Worm (Caenorhabditis elegans) whole organism, late embryonic: Measurements from ENCODE around the gene tbck-1.

ENCODE experiments used
- C08G9.2 ChIP-seq: sonication (generic microtip); optimal IDR thresholded peaks from 2 replicates; lab custom pipeline; 2016; ENCODE audit warnings: mild to moderate bottlenecking, missing genetic modification characterization, moderate library complexity, missing compliant biosample characterization
- C38D4.7 ChIP-seq: fragments of 200-800 bp; sonication (Bioruptor generic); optimal IDR thresholded peaks from 2 replicates; lab custom pipeline; 2018; ENCODE audit warnings: mild to moderate bottlenecking, missing genetic modification characterization, moderate library complexity, missing compliant biosample characterization
- T23F11.4 ChIP-seq: fragments of 200-800 bp; sonication (Bioruptor generic); optimal IDR thresholded peaks from 2 replicates; lab custom pipeline; 2018; ENCODE audit warnings: mild to moderate bottlenecking, missing genetic modification characterization, missing compliant biosample characterization
- ceh-19 ChIP-seq: fragments of 200-800 bp; sonication (Bioruptor generic); optimal IDR thresholded peaks from 2 replicates; lab custom pipeline; 2018; ENCODE audit warnings: mild to moderate bottlenecking, missing genetic modification characterization, missing compliant biosample characterization
- ceh-22 ChIP-seq: sonication (generic microtip); optimal IDR thresholded peaks from 2 replicates; lab custom pipeline; 2017; ENCODE audit warnings: missing biosample characterization, missing genetic modification characterization
- ceh-31 ChIP-seq: sonication (generic microtip); optimal IDR thresholded peaks from 2 replicates; lab custom pipeline; 2016; ENCODE audit warnings: missing genetic modification characterization, missing compliant biosample characterization
- ceh-45 ChIP-seq: fragments of 200-800 bp; sonication (Bioruptor generic); IDR thresholded peaks from 2 replicates; pipeline ENCODE4 v1.3.6; 2022; ENCODE audit warnings: missing genetic modification reagents, missing genetic modification characterization, missing compliant biosample characterization
- ceh-9 ChIP-seq: sonication (generic microtip); optimal IDR thresholded peaks from 2 replicates; lab custom pipeline; 2016; ENCODE audit warnings: mild to moderate bottlenecking, missing genetic modification characterization, inconsistent platforms, missing compliant biosample characterization
- che-1 ChIP-seq: sonication (generic microtip); optimal IDR thresholded peaks from 2 replicates; lab custom pipeline; 2016; ENCODE audit warnings: mild to moderate bottlenecking, missing genetic modification characterization, missing compliant biosample characterization
- dve-1 ChIP-seq: sonication (generic microtip); optimal IDR thresholded peaks from 2 replicates; lab custom pipeline; 2017; ENCODE audit warnings: antibody characterized with exemption, mild to moderate bottlenecking, missing genetic modification characterization, missing compliant biosample characterization
- elt-2 ChIP-seq: sonication (generic microtip); optimal IDR thresholded peaks from 2 replicates; lab custom pipeline; 2016; ENCODE audit warnings: missing genetic modification reagents, missing genetic modification characterization, missing compliant biosample characterization
- elt-4 ChIP-seq: sonication (generic microtip); optimal IDR thresholded peaks from 2 replicates; lab custom pipeline; 2016; ENCODE audit warnings: missing genetic modification characterization, missing compliant biosample characterization
- eyg-1 ChIP-seq: sonication (generic microtip); optimal IDR thresholded peaks from 2 replicates; lab custom pipeline; 2016; ENCODE audit warnings: missing genotype, missing genetic modification characterization, missing compliant biosample characterization
- fax-1 ChIP-seq: sonication (generic microtip); optimal IDR thresholded peaks from 2 replicates; lab custom pipeline; 2016; ENCODE audit warnings: missing genotype, missing genetic modification characterization, missing compliant biosample characterization
- fkh-10 ChIP-seq: fragments of 150-350 bp; optimal IDR thresholded peaks from 2 replicates; lab custom pipeline; 2014; ENCODE audit warnings: missing biosample characterization, missing genetic modification reagents, missing genetic modification characterization
- hlh-13 ChIP-seq: fragments of 200-800 bp; sonication (Bioruptor generic); optimal IDR thresholded peaks from 2 replicates; lab custom pipeline; 2018; ENCODE audit warnings: mild to moderate bottlenecking, missing genetic modification characterization, missing compliant biosample characterization
- hlh-15 ChIP-seq: sonication (generic microtip); optimal IDR thresholded peaks from 2 replicates; lab custom pipeline; 2016; ENCODE audit warnings: missing genetic modification characterization, missing compliant biosample characterization
- hlh-30 ChIP-seq: sonication (generic microtip); optimal IDR thresholded peaks from 2 replicates; lab custom pipeline; 2017; ENCODE audit warnings: antibody characterized with exemption, missing genetic modification characterization, missing compliant biosample characterization; ENCODE audit not compliant: insufficient read depth
- hlh-6 ChIP-seq: sonication (generic microtip); optimal IDR thresholded peaks from 2 replicates; lab custom pipeline; 2016; ENCODE audit warnings: missing genotype, missing genetic modification characterization, missing compliant biosample characterization
- mec-3 ChIP-seq: sonication (generic microtip); optimal IDR thresholded peaks from 2 replicates; lab custom pipeline; 2016; ENCODE audit warnings: borderline replicate concordance, missing genetic modification characterization, missing compliant biosample characterization
- nfya-1 ChIP-seq: sonication (generic microtip); optimal IDR thresholded peaks from 2 replicates; lab custom pipeline; 2017; ENCODE audit warnings: missing genetic modification characterization, mild to moderate bottlenecking, missing compliant biosample characterization, antibody characterized with exemption, moderate library complexity
- nhr-11 ChIP-seq: fragments of 150-350 bp; optimal IDR thresholded peaks from 2 replicates; lab custom pipeline; 2014; ENCODE audit warnings: missing biosample characterization, missing genetic modification characterization
- nhr-232 ChIP-seq: sonication (generic microtip); optimal IDR thresholded peaks from 2 replicates; lab custom pipeline; 2016; ENCODE audit warnings: missing genetic modification characterization, missing compliant biosample characterization
- pag-3 ChIP-seq: sonication (generic microtip); optimal IDR thresholded peaks from 2 replicates; lab custom pipeline; 2016; ENCODE audit warnings: missing compliant biosample characterization, missing genetic modification characterization, borderline replicate concordance
- pat-9 ChIP-seq: fragments of 200-800 bp; sonication (Bioruptor generic); optimal IDR thresholded peaks from 2 replicates; lab custom pipeline; 2018; ENCODE audit warnings: mild to moderate bottlenecking, missing genetic modification characterization, moderate library complexity, missing compliant biosample characterization
- pax-1 ChIP-seq: fragments of 150-350 bp; optimal IDR thresholded peaks from 2 replicates; lab custom pipeline; 2014; ENCODE audit warnings: missing biosample characterization, missing genetic modification characterization
- pha-4 ChIP-seq: fragments of 150-350 bp; optimal IDR thresholded peaks from 2 replicates; lab custom pipeline; 2018; ENCODE audit warnings: missing biosample characterization, missing genetic modification reagents, missing genetic modification characterization
- pqm-1 ChIP-seq: sonication (generic microtip); optimal IDR thresholded peaks from 2 replicates; lab custom pipeline; 2016; ENCODE audit warnings: missing genetic modification characterization, missing compliant biosample characterization
- rnt-1 ChIP-seq: sonication (generic microtip); optimal IDR thresholded peaks from 2 replicates; lab custom pipeline; 2016; ENCODE audit warnings: missing genetic modification characterization, missing compliant biosample characterization
- sox-2 ChIP-seq: fragments of 200-800 bp; sonication (Bioruptor generic); IDR thresholded peaks from 2 replicates; pipeline ENCODE4 v1.3.6; 2022; ENCODE audit warnings: missing genetic modification reagents, missing genetic modification characterization, missing compliant biosample characterization
- syd-9 ChIP-seq: sonication (generic microtip); optimal IDR thresholded peaks from 2 replicates; lab custom pipeline; 2016; ENCODE audit warnings: mild to moderate bottlenecking, missing genetic modification characterization, moderate library complexity, missing compliant biosample characterization
- tbx-2 ChIP-seq: sonication (generic microtip); optimal IDR thresholded peaks from 2 replicates; lab custom pipeline; 2016; ENCODE audit warnings: missing genetic modification characterization, missing compliant biosample characterization
- unc-3 ChIP-seq, 2 experiments: fragments of 200-800 bp in 1 of 2; sonication (Bioruptor generic) in 1 of 2; sonication (generic microtip) in 1 of 2; conservative IDR thresholded peaks in 1 of 2; optimal IDR thresholded peaks in 1 of 2; 2 replicates each; pipeline versions ENCODE4 v1.3.6 to Lab custom; 2016 to 2022; ENCODE audit warnings: missing compliant biosample characterization in 2 of 2, missing genetic modification characterization in 2 of 2, missing genetic modification reagents in 1 of 2
- unc-42 ChIP-seq: sonication (generic microtip); optimal IDR thresholded peaks from 2 replicates; lab custom pipeline; 2016; ENCODE audit warnings: missing genotype, missing genetic modification characterization, missing compliant biosample characterization
- unc-86 ChIP-seq: sonication (generic microtip); optimal IDR thresholded peaks from 2 replicates; lab custom pipeline; 2016; ENCODE audit warnings: missing genetic modification characterization, missing compliant biosample characterization
- ztf-16 ChIP-seq: sonication (generic microtip); optimal IDR thresholded peaks from 2 replicates; lab custom pipeline; 2017; ENCODE audit warnings: missing genetic modification characterization, missing compliant biosample characterization

The tbck-1 gene

ce11 chrII:4793320-4793719 lies 35.0 kb upstream of the tbck-1 start:
- TF ChIP-seq ceh-31 (no peak), che-1 (tag; lab: Kevin White, UChicago) (no peak), fkh-10 (no peak), unc-3 (GFP tag; conservative IDR thresholded peaks at IDR 0.05; lab: Robert Waterston, UW) (no peak), unc-3 (tag; optimal IDR thresholded peaks at IDR 0.05; lab: Kevin White, UChicago) (no peak), ztf-16 (no peak), ceh-22 (no peak)

ce11 chrII:4795461-4795860 lies 32.9 kb upstream of the tbck-1 start, which contains the start of gene C33F10.4:
TSS of gene C33F10.4 (plus strand) at chrII:4795761.
- no peak for TF ChIP-seq ceh-31
- no peak for TF ChIP-seq elt-2 (tag; lab: Kevin White, UChicago)
- TF ChIP-seq nhr-11 = no peak
- no peak for TF ChIP-seq hlh-15
- TF ChIP-seq hlh-6 (tag; lab: Kevin White, UChicago) = no peak
- TF ChIP-seq ceh-45 (GFP tag; lab: Robert Waterston, UW) = no peak
- no peak for TF ChIP-seq C08G9.2
- TF ChIP-seq elt-4 (tag; lab: Kevin White, UChicago) = no peak
- no peak for TF ChIP-seq unc-42 (tag; lab: Kevin White, UChicago)
- TF ChIP-seq pat-9 (tag; lab: Kevin White, UChicago) = no peak
- TF ChIP-seq syd-9 = no peak
- TF ChIP-seq fkh-10 = no peak
- TF ChIP-seq tbx-2 (tag; lab: Kevin White, UChicago) = no peak
- TF ChIP-seq sox-2 (GFP tag; lab: Robert Waterston, UW) = no peak
- no peak for TF ChIP-seq hlh-30 (tag; lab: Kevin White, UChicago)
- no peak for TF ChIP-seq pax-1 (tag; lab: Kevin White, UChicago)
- no peak for TF ChIP-seq pqm-1
- no peak for TF ChIP-seq T23F11.4
- no peak for TF ChIP-seq hlh-13

DNA sequence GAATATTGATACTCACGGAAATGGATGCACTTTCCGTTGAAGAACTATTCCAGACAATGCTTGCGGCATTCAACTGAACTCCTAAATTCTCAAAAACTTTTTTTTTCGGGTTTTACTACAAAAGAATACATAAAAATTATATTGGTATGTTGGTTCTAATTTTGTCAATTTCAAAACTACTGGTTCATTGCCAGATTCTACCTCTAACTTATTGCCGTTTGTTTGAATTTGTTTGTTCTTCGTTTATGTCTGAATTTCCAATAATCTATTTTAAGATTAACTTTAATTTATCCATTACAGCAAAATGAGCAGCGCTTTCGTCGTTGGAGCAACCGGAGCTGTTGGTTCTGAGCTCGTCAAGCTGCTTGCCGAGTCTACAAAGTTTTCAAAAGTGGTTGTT lies 31.3 kb upstream of the tbck-1 start, which contains the start of gene C33F10.14:
C33F10.14 (plus strand) TSS at position 301 of the 400 bp plus-strand sequence.
- TF ChIP-seq nfya-1 (tag; lab: Kevin White, UChicago) (no peak), pag-3 (tag; lab: Kevin White, UChicago) (no peak), hlh-6 (tag; lab: Kevin White, UChicago) (no peak), C08G9.2 (no peak), elt-4 (tag; lab: Kevin White, UChicago) (no peak), ceh-9 (tag; lab: Kevin White, UChicago) (no peak), unc-3 (GFP tag; conservative IDR thresholded peaks at IDR 0.05; lab: Robert Waterston, UW) (no peak), unc-3 (tag; optimal IDR thresholded peaks at IDR 0.05; lab: Kevin White, UChicago) (no peak), pha-4 (tag; lab: Kevin White, UChicago) (no peak), dve-1 (tag; lab: Kevin White, UChicago) (no peak), unc-86 (no peak), unc-42 (tag; lab: Kevin White, UChicago) (no peak), mec-3 (tag; lab: Kevin White, UChicago) (no peak), fax-1 (tag; lab: Kevin White, UChicago) (no peak), rnt-1 (tag; lab: Kevin White, UChicago) (no peak)

ce11 chrII:4800524-4800923 lies 27.8 kb upstream of the tbck-1 start:
- no peak for TF ChIP-seq syd-9
- TF ChIP-seq nhr-232 (tag; lab: Kevin White, UChicago) = no peak
- TF ChIP-seq C38D4.7 = no peak
- no peak for TF ChIP-seq pax-1 (tag; lab: Kevin White, UChicago)
- TF ChIP-seq ceh-19 (GFP tag; lab: Kevin White, UChicago) = no peak
- no peak for TF ChIP-seq eyg-1 (tag; lab: Kevin White, UChicago)
- TF ChIP-seq nfya-1 (tag; lab: Kevin White, UChicago) = no peak
